Worm (Caenorhabditis elegans) whole organism, young adult: ENCODE results near the gene swt-1.

Experiments used
- B0336.3 ChIP-seq: fragments of 200-800 bp; sonication (Bioruptor generic); IDR thresholded peaks from 2 replicates; pipeline ENCODE4 v1.3.6; 2022; ENCODE audit warnings: missing genetic modification characterization, missing compliant biosample characterization
- C17E4.6 ChIP-seq: fragments of 200-800 bp; sonication (Bioruptor generic); IDR thresholded peaks from 2 replicates; pipeline ENCODE4 v1.3.6; 2022; ENCODE audit warnings: missing genetic modification reagents, missing genetic modification characterization, missing compliant biosample characterization
- D2030.7 ChIP-seq: fragments of 200-800 bp; sonication (Bioruptor generic); IDR thresholded peaks from 2 replicates; pipeline ENCODE4 v1.3.6; 2022; ENCODE audit warnings: missing genetic modification reagents, missing genetic modification characterization, missing compliant biosample characterization
- F37B4.10 ChIP-seq: fragments of 200-800 bp; sonication (Bioruptor generic); IDR thresholded peaks from 2 replicates; pipeline ENCODE4 v1.3.6; 2022; ENCODE audit warnings: missing genetic modification characterization, missing compliant biosample characterization
- F39B2.1 ChIP-seq: fragments of 200-800 bp; sonication (Bioruptor generic); IDR thresholded peaks from 2 replicates; pipeline ENCODE4 v1.3.6; 2022; ENCODE audit warnings: missing genetic modification reagents, missing genetic modification characterization, missing compliant biosample characterization
- F57A8.1 ChIP-seq: fragments of 200-800 bp; sonication (Bioruptor generic); optimal IDR thresholded peaks from 2 replicates; lab custom pipeline; 2018; ENCODE audit warnings: mild to moderate bottlenecking, missing genetic modification characterization, moderate library complexity, missing compliant biosample characterization
- K11D2.4 ChIP-seq: fragments of 200-800 bp; sonication (Bioruptor generic); IDR thresholded peaks from 2 replicates; pipeline ENCODE4 v1.3.6; 2022; ENCODE audit warnings: missing genetic modification reagents, missing genetic modification characterization, missing compliant biosample characterization
- Y79H2A.3 ChIP-seq: fragments of 200-800 bp; sonication (Bioruptor generic); conservative IDR thresholded peaks from 2 replicates; pipeline ENCODE4 v1.3.6; 2022; ENCODE audit warnings: missing genetic modification reagents, missing genetic modification characterization, missing compliant biosample characterization
- ama-1 ChIP-seq, 3 experiments: fragments of 150-350 bp in 1 of 3; sonication (generic microtip) in 2 of 3; optimal IDR thresholded peaks; 2 replicates each; lab custom pipeline; 2014 to 2018; ENCODE audit warnings: missing biosample characterization in 2 of 3, missing genetic modification characterization in 2 of 3, missing genetic modification reagents in 2 of 3
- aptf-2 ChIP-seq: fragments of 200-800 bp; sonication (Bioruptor generic); conservative IDR thresholded peaks from 2 replicates; pipeline ENCODE4 v1.3.6; 2022; ENCODE audit warnings: missing genetic modification reagents, missing genetic modification characterization, missing compliant biosample characterization
- atf-7 ChIP-seq: sonication (generic microtip); optimal IDR thresholded peaks from 2 replicates; lab custom pipeline; 2017; ENCODE audit warnings: mild to moderate bottlenecking, missing genetic modification characterization, missing compliant biosample characterization
- athp-1 ChIP-seq: sonication (generic microtip); optimal IDR thresholded peaks from 2 replicates; lab custom pipeline; 2017; ENCODE audit warnings: mild to moderate bottlenecking, missing genetic modification characterization, missing compliant biosample characterization
- bed-2 ChIP-seq: fragments of 200-800 bp; sonication (Bioruptor generic); IDR thresholded peaks from 2 replicates; pipeline ENCODE4 v1.3.6; 2022; ENCODE audit warnings: missing genetic modification reagents, missing genetic modification characterization, missing compliant biosample characterization
- ccch-3 ChIP-seq: fragments of 200-800 bp; sonication (Bioruptor generic); optimal IDR thresholded peaks from 2 replicates; lab custom pipeline; 2018; ENCODE audit warnings: mild to moderate bottlenecking, missing genetic modification characterization, missing compliant biosample characterization
- ceh-27 ChIP-seq: fragments of 200-800 bp; sonication (Bioruptor generic); optimal IDR thresholded peaks from 2 replicates; lab custom pipeline; 2018; ENCODE audit warnings: mild to moderate bottlenecking, missing genetic modification characterization, moderate library complexity, missing compliant biosample characterization
- ceh-58 ChIP-seq: fragments of 200-800 bp; sonication (Bioruptor generic); IDR thresholded peaks from 2 replicates; pipeline ENCODE4 v1.3.6; 2022; ENCODE audit warnings: missing genetic modification characterization, missing compliant biosample characterization
- ceh-79 ChIP-seq: sonication (generic microtip); optimal IDR thresholded peaks from 2 replicates; lab custom pipeline; 2017; ENCODE audit warnings: mild to moderate bottlenecking, missing genetic modification characterization, missing compliant biosample characterization
- ceh-91 ChIP-seq: fragments of 200-800 bp; sonication (Bioruptor generic); IDR thresholded peaks from 2 replicates; pipeline ENCODE4 v1.3.6; 2022; ENCODE audit warnings: missing genetic modification reagents, missing genetic modification characterization, missing compliant biosample characterization
- chd-7 ChIP-seq: sonication (generic microtip); optimal IDR thresholded peaks from 2 replicates; lab custom pipeline; 2016; ENCODE audit warnings: mild to moderate bottlenecking, missing genetic modification characterization, moderate library complexity, missing compliant biosample characterization
- dox-1 ChIP-seq: fragments of 200-800 bp; sonication (Bioruptor generic); IDR thresholded peaks from 2 replicates; pipeline ENCODE4 v1.3.6; 2022; ENCODE audit warnings: missing genetic modification reagents, missing genetic modification characterization, missing compliant biosample characterization
- egl-18 ChIP-seq: fragments of 200-800 bp; sonication (Bioruptor generic); IDR thresholded peaks from 2 replicates; pipeline ENCODE4 v1.3.6; 2022; ENCODE audit warnings: missing genetic modification reagents, missing genetic modification characterization, missing compliant biosample characterization
- hlh-26 ChIP-seq: fragments of 200-800 bp; sonication (Bioruptor generic); conservative IDR thresholded peaks from 2 replicates; pipeline ENCODE4 v1.3.6; 2022; ENCODE audit warnings: missing genetic modification reagents, missing genetic modification characterization, missing compliant biosample characterization
- hmg-1.2 ChIP-seq: fragments of 200-800 bp; sonication (Bioruptor generic); IDR thresholded peaks from 2 replicates; pipeline ENCODE4 v1.3.6; 2022; ENCODE audit warnings: missing genetic modification reagents, missing genetic modification characterization, missing compliant biosample characterization
- hmg-20 ChIP-seq: fragments of 200-800 bp; sonication (Bioruptor generic); IDR thresholded peaks from 2 replicates; pipeline ENCODE4 v1.3.6; 2022; ENCODE audit warnings: missing genetic modification reagents, missing genetic modification characterization, missing compliant biosample characterization
- hsf-1 ChIP-seq: fragments of 200-800 bp; sonication (Bioruptor generic); IDR thresholded peaks from 2 replicates; pipeline ENCODE4 v1.3.6; 2022; ENCODE audit warnings: missing genetic modification reagents, missing genetic modification characterization, missing compliant biosample characterization
- lag-1 ChIP-seq: fragments of 200-800 bp; sonication (Bioruptor generic); IDR thresholded peaks from 2 replicates; pipeline ENCODE4 v1.3.6; 2022; ENCODE audit warnings: missing genetic modification reagents, missing genetic modification characterization, missing compliant biosample characterization
- lin-26 ChIP-seq: fragments of 200-800 bp; sonication (Bioruptor generic); IDR thresholded peaks from 2 replicates; pipeline ENCODE4 v1.3.6; 2022; ENCODE audit warnings: missing genetic modification reagents, missing genetic modification characterization, missing compliant biosample characterization
- lin-35 ChIP-seq, 3 experiments: fragments of 150-350 bp in 2 of 3; sonication (generic microtip) in 1 of 3; optimal IDR thresholded peaks; 2 replicates each; lab custom pipeline; 2014 to 2018; ENCODE audit warnings: missing biosample characterization in 3 of 3, missing genetic modification characterization in 3 of 3, missing genetic modification reagents in 3 of 3
- lin-40 ChIP-seq: sonication (generic microtip); optimal IDR thresholded peaks from 2 replicates; lab custom pipeline; 2016; ENCODE audit warnings: missing genetic modification characterization, mild to moderate bottlenecking, missing compliant biosample characterization, missing genotype, missing genetic modification reagents
- lin-54 ChIP-seq: fragments of 200-800 bp; sonication (Bioruptor generic); optimal IDR thresholded peaks from 2 replicates; lab custom pipeline; 2018; ENCODE audit warnings: mild to moderate bottlenecking, missing genetic modification characterization, missing compliant biosample characterization
- madf-10 ChIP-seq: sonication (generic microtip); optimal IDR thresholded peaks from 2 replicates; lab custom pipeline; 2016; ENCODE audit warnings: mild to moderate bottlenecking, missing genetic modification characterization, missing compliant biosample characterization
- nfya-2 ChIP-seq: fragments of 200-800 bp; sonication (Bioruptor generic); IDR thresholded peaks from 2 replicates; pipeline ENCODE4 v1.3.6; 2022; ENCODE audit warnings: missing genetic modification reagents, missing genetic modification characterization, missing compliant biosample characterization
- pha-4 ChIP-seq: fragments of 150-350 bp; sonication (generic microtip); optimal IDR thresholded peaks from 2 replicates; lab custom pipeline; 2014; ENCODE audit warnings: missing biosample characterization, missing genetic modification reagents, missing genetic modification characterization
- rcor-1 ChIP-seq: fragments of 200-800 bp; sonication (Bioruptor generic); IDR thresholded peaks from 2 replicates; pipeline ENCODE4 v1.3.6; 2022; ENCODE audit warnings: missing genetic modification reagents, missing genetic modification characterization, missing compliant biosample characterization
- repo-1 ChIP-seq: sonication (generic microtip); optimal IDR thresholded peaks from 2 replicates; lab custom pipeline; 2017; ENCODE audit warnings: mild to moderate bottlenecking, missing genetic modification characterization, missing compliant biosample characterization
- rpc-1 ChIP-seq, 2 experiments: fragments of 150-350 bp in 1 of 2; sonication (generic microtip) in 1 of 2; optimal IDR thresholded peaks; 2 replicates each; lab custom pipeline; 2014 to 2018; ENCODE audit warnings: missing biosample characterization in 1 of 2, missing genetic modification characterization in 1 of 2, missing genetic modification reagents in 1 of 2, missing genotype in 1 of 2
- sea-2 ChIP-seq: fragments of 200-800 bp; sonication (Bioruptor generic); IDR thresholded peaks from 2 replicates; pipeline ENCODE4 v1.3.6; 2022; ENCODE audit warnings: missing genetic modification characterization, missing compliant biosample characterization
- somi-1 ChIP-seq: fragments of 200-800 bp; sonication (Bioruptor generic); optimal IDR thresholded peaks from 2 replicates; lab custom pipeline; 2018; ENCODE audit warnings: mild to moderate bottlenecking, missing genetic modification characterization, missing compliant biosample characterization
- unc-130 ChIP-seq: sonication (generic microtip); optimal IDR thresholded peaks from 2 replicates; lab custom pipeline; 2016; ENCODE audit warnings: missing genetic modification reagents, missing genetic modification characterization, missing compliant biosample characterization
- zim-3 ChIP-seq: sonication (generic microtip); optimal IDR thresholded peaks from 2 replicates; lab custom pipeline; 2017; ENCODE audit warnings: mild to moderate bottlenecking, missing genetic modification characterization, moderate library complexity, missing compliant biosample characterization

The swt-1 gene

DNA sequence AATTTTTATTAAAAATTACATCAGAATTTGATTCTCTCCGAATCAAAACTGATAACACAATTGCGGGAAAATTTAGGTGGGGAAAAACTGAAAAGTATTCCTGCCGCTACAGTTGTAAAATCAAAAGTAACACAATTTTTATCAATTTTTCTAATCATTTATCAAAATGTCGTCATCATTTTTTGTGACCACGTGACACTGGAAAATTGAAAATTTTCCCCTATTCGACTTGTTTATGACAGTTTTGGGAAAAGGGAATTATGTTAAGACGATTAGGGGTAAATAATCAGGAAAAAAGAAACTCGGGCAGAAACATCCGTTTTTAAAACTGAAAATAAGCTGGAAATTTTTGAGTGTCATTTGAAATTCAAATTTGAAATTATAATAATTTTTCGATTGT is 10.5 kb upstream of the swt-1 start (continued):
- TF ChIP-seq hsf-1 (GFP tag; lab: Robert Waterston, UW) (no peak), madf-10 (no peak), lin-26 (GFP tag; lab: Robert Waterston, UW) (no peak), athp-1 (tag; lab: Kevin White, UChicago) (no peak), egl-18 (no peak), K11D2.4 (GFP tag; lab: Robert Waterston, UW) (no peak), hmg-1.2 (GFP tag; lab: Robert Waterston, UW) (no peak), rcor-1 (no peak), chd-7 (tag; lab: Kevin White, UChicago) (peak; percentile 27), lin-35 (GFP tag; optimal IDR thresholded peaks at IDR 0.05; lab: Kevin White, UChicago) (no peak), sea-2 (GFP tag; lab: Robert Waterston, UW) (no peak), dox-1 (GFP tag; lab: Robert Waterston, UW) (no peak), ceh-58 (no peak), ccch-3 (GFP tag; lab: Kevin White, UChicago) (no peak), atf-7 (tag; lab: Kevin White, UChicago) (peak; percentile 70), ceh-79 (tag; lab: Kevin White, UChicago) (no peak), aptf-2 (GFP tag; lab: Robert Waterston, UW) (no peak), bed-2 (GFP tag; lab: Robert Waterston, UW) (no peak), ceh-27 (GFP tag; lab: Kevin White, UChicago) (no peak), lag-1 (no peak), pha-4 (no peak), F39B2.1 (GFP tag; lab: Robert Waterston, UW) (no peak), nfya-2 (GFP tag; lab: Robert Waterston, UW) (no peak), repo-1 (tag; lab: Kevin White, UChicago) (no peak), lin-54 (GFP tag; lab: Kevin White, UChicago) (no peak), F37B4.10 (GFP tag; lab: Robert Waterston, UW) (no peak), ama-1 (optimal IDR thresholded peaks at IDR 0.05; lab: Kevin White, UChicago) (no peak), ama-1 (GFP tag; optimal IDR thresholded peaks at IDR 0.05; lab: Kevin White, UChicago) (no peak), C17E4.6 (GFP tag; lab: Robert Waterston, UW) (no peak), Y79H2A.3 (no peak), hmg-20 (GFP tag; lab: Robert Waterston, UW) (no peak), F57A8.1 (no peak), B0336.3 (GFP tag; lab: Robert Waterston, UW) (0 out of 2 replicates have a peak, but pooled peaks have one; percentile 21), unc-130 (GFP tag; lab: Kevin White, UChicago) (no peak), somi-1 (GFP tag; lab: Kevin White, UChicago) (no peak), D2030.7 (GFP tag; lab: Robert Waterston, UW) (no peak), zim-3 (tag; lab: Kevin White, UChicago) (no peak), ceh-91 (no peak), lin-40 (peak; percentile 2)

DNA sequence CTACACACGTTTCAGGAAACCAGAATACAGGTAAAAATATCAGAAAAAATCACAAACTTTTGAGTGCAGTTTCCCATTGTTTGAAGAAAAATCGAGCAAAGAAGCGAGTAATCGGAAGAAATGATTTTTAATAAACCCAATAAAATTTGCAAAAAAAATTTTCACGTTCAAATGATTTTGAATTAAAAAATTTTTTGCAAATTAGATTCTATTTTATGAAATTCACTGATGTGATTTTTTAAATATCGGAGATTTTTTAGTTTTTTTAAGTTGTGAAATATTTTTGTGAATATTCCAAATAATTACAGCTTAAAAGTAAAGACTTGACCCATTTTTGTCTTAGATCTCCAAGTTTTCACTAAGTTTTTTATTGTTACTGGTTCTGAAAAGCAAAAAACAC is 9.1 kb upstream of the swt-1 start, which contains the start of gene pnp-1:
pnp-1 (minus strand) TSS at position 101 of the 400 bp plus-strand sequence.
- TF ChIP-seq hlh-26 (GFP tag; lab: Robert Waterston, UW): no peak
- no peak for TF ChIP-seq rpc-1 (optimal IDR thresholded peaks at IDR 0.05; lab: Kevin White, UChicago)
- TF ChIP-seq rpc-1 (tag; optimal IDR thresholded peaks at IDR 0.05; lab: Kevin White, UChicago): no peak
